Worm (Caenorhabditis elegans) whole organism, late embryonic: Measurements from ENCODE around the gene vps-53.
A peak's percentile ranks its signal among the peaks of the same experiment; 100 is the strongest.

ENCODE experiments used
- F13H6.1 ChIP-seq: sonication (generic microtip); optimal IDR thresholded peaks from 2 replicates; lab custom pipeline; 2016; ENCODE audit warnings: missing genetic modification characterization, missing compliant biosample characterization
- K09A11.1 ChIP-seq: sonication (generic microtip); optimal IDR thresholded peaks from 2 replicates; lab custom pipeline; 2017; ENCODE audit warnings: antibody characterized with exemption, mild to moderate bottlenecking, missing genetic modification characterization, missing compliant biosample characterization; ENCODE audit not compliant: insufficient read depth
- T23F11.4 ChIP-seq: fragments of 200-800 bp; sonication (Bioruptor generic); optimal IDR thresholded peaks from 2 replicates; lab custom pipeline; 2018; ENCODE audit warnings: mild to moderate bottlenecking, missing genetic modification characterization, missing compliant biosample characterization
- Y22D7AL.16 ChIP-seq: sonication (generic microtip); optimal IDR thresholded peaks from 2 replicates; lab custom pipeline; 2016; ENCODE audit warnings: missing genetic modification characterization, missing compliant biosample characterization
- ahr-1 ChIP-seq: sonication (generic microtip); optimal IDR thresholded peaks from 2 replicates; lab custom pipeline; 2016; ENCODE audit warnings: missing genetic modification characterization, missing compliant biosample characterization
- ama-1 ChIP-seq: fragments of 150-350 bp; optimal IDR thresholded peaks from 2 replicates; lab custom pipeline; 2014
- ceh-14 ChIP-seq: sonication (generic microtip); optimal IDR thresholded peaks from 2 replicates; lab custom pipeline; 2016; ENCODE audit warnings: missing genotype, missing genetic modification characterization, missing compliant biosample characterization
- ceh-19 ChIP-seq: fragments of 200-800 bp; sonication (Bioruptor generic); optimal IDR thresholded peaks from 2 replicates; lab custom pipeline; 2018; ENCODE audit warnings: mild to moderate bottlenecking, missing genetic modification characterization, missing compliant biosample characterization
- ceh-22 ChIP-seq: sonication (generic microtip); optimal IDR thresholded peaks from 2 replicates; lab custom pipeline; 2017; ENCODE audit warnings: missing biosample characterization, missing genetic modification characterization
- ceh-24 ChIP-seq: sonication (generic microtip); optimal IDR thresholded peaks from 2 replicates; lab custom pipeline; 2016; ENCODE audit warnings: mild to moderate bottlenecking, missing genetic modification characterization, missing compliant biosample characterization
- ceh-30 ChIP-seq: fragments of 150-350 bp; optimal IDR thresholded peaks from 2 replicates; lab custom pipeline; 2014; ENCODE audit warnings: missing biosample characterization, missing genetic modification characterization
- ceh-34 ChIP-seq: sonication (generic microtip); optimal IDR thresholded peaks from 2 replicates; lab custom pipeline; 2016; ENCODE audit warnings: mild to moderate bottlenecking, missing genetic modification characterization, missing compliant biosample characterization
- ceh-48 ChIP-seq: sonication (generic microtip); optimal IDR thresholded peaks from 2 replicates; lab custom pipeline; 2016; ENCODE audit warnings: missing genetic modification characterization, inconsistent platforms, missing compliant biosample characterization
- ceh-6 ChIP-seq: fragments of 200-800 bp; sonication (Bioruptor generic); optimal IDR thresholded peaks from 2 replicates; lab custom pipeline; 2018; ENCODE audit warnings: mild to moderate bottlenecking, missing genetic modification characterization, missing compliant biosample characterization
- ceh-9 ChIP-seq: sonication (generic microtip); optimal IDR thresholded peaks from 2 replicates; lab custom pipeline; 2016; ENCODE audit warnings: mild to moderate bottlenecking, missing genetic modification characterization, inconsistent platforms, missing compliant biosample characterization
- che-1 ChIP-seq: sonication (generic microtip); optimal IDR thresholded peaks from 2 replicates; lab custom pipeline; 2016; ENCODE audit warnings: mild to moderate bottlenecking, missing genetic modification characterization, missing compliant biosample characterization
- dmd-4 ChIP-seq: sonication (generic microtip); optimal IDR thresholded peaks from 2 replicates; lab custom pipeline; 2016; ENCODE audit warnings: borderline replicate concordance, missing genetic modification characterization, missing compliant biosample characterization
- dve-1 ChIP-seq: sonication (generic microtip); optimal IDR thresholded peaks from 2 replicates; lab custom pipeline; 2017; ENCODE audit warnings: antibody characterized with exemption, mild to moderate bottlenecking, missing genetic modification characterization, missing compliant biosample characterization
- elt-2 ChIP-seq: sonication (generic microtip); optimal IDR thresholded peaks from 2 replicates; lab custom pipeline; 2016; ENCODE audit warnings: missing genetic modification reagents, missing genetic modification characterization, missing compliant biosample characterization
- elt-4 ChIP-seq: sonication (generic microtip); optimal IDR thresholded peaks from 2 replicates; lab custom pipeline; 2016; ENCODE audit warnings: missing genetic modification characterization, missing compliant biosample characterization
- ets-4 ChIP-seq: sonication (generic microtip); optimal IDR thresholded peaks from 2 replicates; lab custom pipeline; 2016; ENCODE audit warnings: missing genetic modification characterization, missing compliant biosample characterization
- fkh-10 ChIP-seq: fragments of 150-350 bp; optimal IDR thresholded peaks from 2 replicates; lab custom pipeline; 2014; ENCODE audit warnings: missing biosample characterization, missing genetic modification reagents, missing genetic modification characterization
- fkh-6 ChIP-seq: sonication (generic microtip); optimal IDR thresholded peaks from 2 replicates; lab custom pipeline; 2016; ENCODE audit warnings: missing genetic modification characterization, missing compliant biosample characterization
- hlh-13 ChIP-seq: fragments of 200-800 bp; sonication (Bioruptor generic); optimal IDR thresholded peaks from 2 replicates; lab custom pipeline; 2018; ENCODE audit warnings: mild to moderate bottlenecking, missing genetic modification characterization, missing compliant biosample characterization
- hlh-15 ChIP-seq: sonication (generic microtip); optimal IDR thresholded peaks from 2 replicates; lab custom pipeline; 2016; ENCODE audit warnings: missing genetic modification characterization, missing compliant biosample characterization
- hlh-30 ChIP-seq: sonication (generic microtip); optimal IDR thresholded peaks from 2 replicates; lab custom pipeline; 2017; ENCODE audit warnings: antibody characterized with exemption, missing genetic modification characterization, missing compliant biosample characterization; ENCODE audit not compliant: insufficient read depth
- hlh-8 ChIP-seq: sonication (generic microtip); optimal IDR thresholded peaks from 2 replicates; lab custom pipeline; 2016; ENCODE audit warnings: missing genotype, missing genetic modification characterization, missing compliant biosample characterization
- lim-6 ChIP-seq: sonication (generic microtip); optimal IDR thresholded peaks from 2 replicates; lab custom pipeline; 2016; ENCODE audit warnings: missing genetic modification characterization, missing compliant biosample characterization
- madf-2 ChIP-seq: sonication (generic microtip); optimal IDR thresholded peaks from 2 replicates; lab custom pipeline; 2017; ENCODE audit warnings: missing genetic modification characterization, missing compliant biosample characterization
- mec-3 ChIP-seq: sonication (generic microtip); optimal IDR thresholded peaks from 2 replicates; lab custom pipeline; 2016; ENCODE audit warnings: borderline replicate concordance, missing genetic modification characterization, missing compliant biosample characterization
- nfya-1 ChIP-seq: sonication (generic microtip); optimal IDR thresholded peaks from 2 replicates; lab custom pipeline; 2017; ENCODE audit warnings: missing genetic modification characterization, mild to moderate bottlenecking, missing compliant biosample characterization, antibody characterized with exemption, moderate library complexity
- nhr-11 ChIP-seq: fragments of 150-350 bp; optimal IDR thresholded peaks from 2 replicates; lab custom pipeline; 2014; ENCODE audit warnings: missing biosample characterization, missing genetic modification characterization
- nhr-232 ChIP-seq: sonication (generic microtip); optimal IDR thresholded peaks from 2 replicates; lab custom pipeline; 2016; ENCODE audit warnings: missing genetic modification characterization, missing compliant biosample characterization
- npax-4 ChIP-seq: sonication (generic microtip); optimal IDR thresholded peaks from 2 replicates; lab custom pipeline; 2016; ENCODE audit warnings: missing genetic modification characterization, missing compliant biosample characterization
- odd-2 ChIP-seq: sonication (generic microtip); optimal IDR thresholded peaks from 2 replicates; lab custom pipeline; 2017; ENCODE audit warnings: antibody characterized with exemption, mild to moderate bottlenecking, missing genetic modification characterization, missing compliant biosample characterization
- pag-3 ChIP-seq: sonication (generic microtip); optimal IDR thresholded peaks from 2 replicates; lab custom pipeline; 2016; ENCODE audit warnings: missing compliant biosample characterization, missing genetic modification characterization, borderline replicate concordance
- pha-2 ChIP-seq: sonication (generic microtip); optimal IDR thresholded peaks from 2 replicates; lab custom pipeline; 2017; ENCODE audit warnings: mild to moderate bottlenecking, missing genetic modification characterization, missing compliant biosample characterization
- pqm-1 ChIP-seq: sonication (generic microtip); optimal IDR thresholded peaks from 2 replicates; lab custom pipeline; 2016; ENCODE audit warnings: missing genetic modification characterization, missing compliant biosample characterization
- ref-2 ChIP-seq: sonication (generic microtip); optimal IDR thresholded peaks from 2 replicates; lab custom pipeline; 2016; ENCODE audit warnings: missing genetic modification characterization, missing compliant biosample characterization
- rnt-1 ChIP-seq: sonication (generic microtip); optimal IDR thresholded peaks from 2 replicates; lab custom pipeline; 2016; ENCODE audit warnings: missing genetic modification characterization, missing compliant biosample characterization
- sdc-2 ChIP-seq: sonication (generic microtip); optimal IDR thresholded peaks from 2 replicates; lab custom pipeline; 2016; ENCODE audit warnings: missing genotype, missing genetic modification characterization, missing compliant biosample characterization
- sox-2 ChIP-seq: fragments of 200-800 bp; sonication (Bioruptor generic); IDR thresholded peaks from 2 replicates; pipeline ENCODE4 v1.3.6; 2022; ENCODE audit warnings: missing genetic modification reagents, missing genetic modification characterization, missing compliant biosample characterization
- sox-4 ChIP-seq: sonication (generic microtip); optimal IDR thresholded peaks from 2 replicates; lab custom pipeline; 2017; ENCODE audit warnings: mild to moderate bottlenecking, missing genetic modification characterization, inconsistent platforms, missing compliant biosample characterization
- tbx-7 ChIP-seq: sonication (generic microtip); optimal IDR thresholded peaks from 2 replicates; lab custom pipeline; 2016; ENCODE audit warnings: missing genotype, missing genetic modification characterization, missing compliant biosample characterization
- ttx-3 ChIP-seq: sonication (generic microtip); optimal IDR thresholded peaks from 2 replicates; lab custom pipeline; 2016; ENCODE audit warnings: missing genetic modification reagents, missing genetic modification characterization, missing compliant biosample characterization
- unc-3 ChIP-seq, 2 experiments: fragments of 200-800 bp in 1 of 2; sonication (Bioruptor generic) in 1 of 2; sonication (generic microtip) in 1 of 2; conservative IDR thresholded peaks in 1 of 2; optimal IDR thresholded peaks in 1 of 2; 2 replicates each; pipeline versions ENCODE4 v1.3.6 to Lab custom; 2016 to 2022; ENCODE audit warnings: missing compliant biosample characterization in 2 of 2, missing genetic modification characterization in 2 of 2, missing genetic modification reagents in 1 of 2
- unc-86 ChIP-seq: sonication (generic microtip); optimal IDR thresholded peaks from 2 replicates; lab custom pipeline; 2016; ENCODE audit warnings: missing genetic modification characterization, missing compliant biosample characterization
- zip-5 ChIP-seq: sonication (generic microtip); optimal IDR thresholded peaks from 2 replicates; lab custom pipeline; 2016; ENCODE audit warnings: missing genetic modification characterization, missing compliant biosample characterization

The vps-53 gene

ce11 chrIII:9766175-9766574 lies 8.9 kb upstream of the vps-53 start, which contains the start of gene cbp-1 (continued):
- TF ChIP-seq rnt-1 (tag; lab: Kevin White, UChicago) (no peak), sox-4 (no peak), pha-2 (tag; lab: Kevin White, UChicago) (no peak), ama-1 (lab: Kevin White, UChicago) (no peak), elt-4 (tag; lab: Kevin White, UChicago) (no peak), ceh-48 (tag; lab: Kevin White, UChicago) (peak; percentile 86), ahr-1 (tag; lab: Kevin White, UChicago) (no peak), unc-3 (GFP tag; conservative IDR thresholded peaks at IDR 0.05; lab: Robert Waterston, UW) (no peak), unc-3 (tag; optimal IDR thresholded peaks at IDR 0.05; lab: Kevin White, UChicago) (no peak), Y22D7AL.16 (tag; lab: Kevin White, UChicago) (no peak), pag-3 (tag; lab: Kevin White, UChicago) (no peak), nhr-11 (tag; lab: Kevin White, UChicago) (no peak), ets-4 (tag; lab: Kevin White, UChicago) (no peak), nfya-1 (peak; percentile 57)

ce11 chrIII:9765465-9765900 lies 8.2 kb upstream of the vps-53 start:
- TF ChIP-seq sdc-2 (tag; lab: Kevin White, UChicago) (peak; percentile 45), ceh-14 (tag; lab: Kevin White, UChicago) (peak; percentile 54), K09A11.1 (tag; lab: Kevin White, UChicago) (peak; percentile 36), npax-4 (tag; lab: Kevin White, UChicago) (no peak), hlh-8 (tag; lab: Kevin White, UChicago) (peak; percentile 50), ahr-1 (tag; lab: Kevin White, UChicago) (peak; percentile 8), F13H6.1 (tag; lab: Kevin White, UChicago) (peak; percentile 89), mec-3 (tag; lab: Kevin White, UChicago) (no peak), unc-3 (GFP tag; conservative IDR thresholded peaks at IDR 0.05; lab: Robert Waterston, UW) (peak; percentile 68), unc-3 (tag; optimal IDR thresholded peaks at IDR 0.05; lab: Kevin White, UChicago) (peak; percentile 39), ttx-3 (tag; lab: Kevin White, UChicago) (peak; percentile 22), hlh-30 (tag; lab: Kevin White, UChicago) (peak; percentile 96), lim-6 (tag; lab: Kevin White, UChicago) (no peak), ets-4 (tag; lab: Kevin White, UChicago) (peak; percentile 62), sox-4 (peak; percentile 72), Y22D7AL.16 (tag; lab: Kevin White, UChicago) (peak; percentile 51), fkh-6 (peak; percentile 20), tbx-7 (peak; percentile 59), pag-3 (tag; lab: Kevin White, UChicago) (no peak), elt-4 (tag; lab: Kevin White, UChicago) (no peak), che-1 (tag; lab: Kevin White, UChicago) (peak; percentile 56), ceh-22 (tag; lab: Kevin White, UChicago) (no peak), nhr-11 (tag; lab: Kevin White, UChicago) (no peak), ceh-24 (tag; lab: Kevin White, UChicago) (no peak), sox-2 (peak; percentile 61), ceh-9 (tag; lab: Kevin White, UChicago) (no peak), ceh-34 (tag; lab: Kevin White, UChicago) (peak; percentile 93), T23F11.4 (peak; percentile 74), dmd-4 (tag; lab: Kevin White, UChicago) (peak; percentile 79), dve-1 (tag; lab: Kevin White, UChicago) (peak; percentile 90), ceh-19 (GFP tag; lab: Kevin White, UChicago) (peak; percentile 76), elt-2 (tag; lab: Kevin White, UChicago) (peak; percentile 78), pqm-1 (tag; lab: Kevin White, UChicago) (peak; percentile 57), unc-86 (tag; lab: Kevin White, UChicago) (peak; percentile 52), ceh-30 (tag; lab: Kevin White, UChicago) (peak; percentile 82), nhr-232 (no peak), nfya-1 (peak; percentile 99), fkh-10 (GFP tag; lab: Kevin White, UChicago) (no peak), odd-2 (tag; lab: Kevin White, UChicago) (no peak), ref-2 (tag; lab: Kevin White, UChicago) (peak; percentile 98), hlh-15 (tag; lab: Kevin White, UChicago) (no peak), rnt-1 (tag; lab: Kevin White, UChicago) (peak; percentile 94), hlh-13 (GFP tag; lab: Kevin White, UChicago) (no peak), madf-2 (tag; lab: Kevin White, UChicago) (peak; percentile 76), zip-5 (tag; lab: Kevin White, UChicago) (peak; percentile 9), ceh-48 (tag; lab: Kevin White, UChicago) (no peak), ceh-6 (GFP tag; lab: Kevin White, UChicago) (peak; percentile 79)
